Worm (Caenorhabditis elegans): Measurements from ENCODE around the gene spr-3.
A peak's percentile ranks its signal among the peaks of the same experiment; 100 is the strongest.

The spr-3 gene

ce11 chrX:4498078-4498477, 15.8 kb upstream of the spr-3 start (continued):
- TF ChIP-seq saeg-2 (GFP tag; IDR thresholded peaks at IDR 0.05) (no peak), F44E2.7 (GFP tag; IDR thresholded peaks at IDR 0.05) (no peak), ZK546.5 (tag; optimal IDR thresholded peaks at IDR 0.05) (no peak), sdz-12 (GFP tag; optimal IDR thresholded peaks at IDR 0.05) (no peak), Y105C5A.15 (GFP tag; IDR thresholded peaks at IDR 0.05) (no peak), ces-1 (GFP tag; optimal IDR thresholded peaks at IDR 0.05) (no peak), attf-4 (tag; optimal IDR thresholded peaks at IDR 0.05) (no peak), daf-12 (tag; optimal IDR thresholded peaks at IDR 0.05) (no peak), F37D6.2 (tag; optimal IDR thresholded peaks at IDR 0.05) (no peak)

DNA sequence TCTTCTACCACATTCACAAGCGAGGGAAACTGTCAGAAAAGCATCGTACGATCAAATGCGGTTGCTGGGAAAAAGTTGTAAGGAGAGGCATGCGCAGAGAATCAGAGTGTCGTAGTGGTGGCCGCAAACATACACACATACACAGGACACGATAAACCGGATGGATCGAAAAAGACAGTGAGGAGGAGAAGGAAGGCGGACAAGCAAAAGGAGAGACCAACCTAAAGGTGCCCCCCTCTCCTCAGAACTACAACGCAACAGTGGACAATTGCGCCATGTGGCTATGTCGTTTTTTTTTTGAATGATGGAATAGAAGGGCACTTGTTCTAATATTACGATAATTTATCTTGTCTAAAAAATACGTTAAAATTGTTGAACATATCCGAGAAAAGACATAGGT, 15.4 kb upstream of the spr-3 start:
- TF ChIP-seq aha-1 (tag) (peak; percentile 63), unc-62 (GFP tag; optimal IDR thresholded peaks at IDR 0.05 in 1 of 2) (peak in 1 of 2 experiments; percentile 67), unc-62 (tag; optimal IDR thresholded peaks at IDR 0.05) (no peak), ZK337.2 (GFP tag; IDR thresholded peaks at IDR 0.05) (no peak), mxl-3 (GFP tag; optimal IDR thresholded peaks at IDR 0.05) (peak; percentile 7), nhr-41 (GFP tag; IDR thresholded peaks at IDR 0.05) (no peak), rbr-2 (tag; optimal IDR thresholded peaks at IDR 0.05) (no peak), dmd-9 (GFP tag; IDR thresholded peaks at IDR 0.05) (no peak)

DNA sequence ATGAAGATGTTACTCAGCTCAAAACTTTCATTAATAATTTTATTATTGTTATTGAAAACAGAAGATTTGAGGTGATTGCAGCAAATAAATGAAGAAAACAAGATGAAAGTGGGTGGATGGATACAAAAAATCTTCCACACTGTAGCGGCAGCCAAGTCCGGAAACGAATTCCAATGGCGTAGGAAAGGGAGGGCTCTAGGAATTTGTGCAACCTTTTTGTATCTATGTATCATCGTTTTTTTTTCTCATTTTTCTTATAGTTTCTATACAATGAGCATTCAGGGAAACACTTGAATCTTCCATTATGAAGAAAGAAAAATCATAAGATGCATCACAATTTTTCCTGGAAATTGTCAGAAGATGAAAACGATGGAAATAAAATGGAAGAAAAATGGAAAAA, 13.4 kb upstream of the spr-3 start:
- no peak for TF ChIP-seq egl-43 (GFP tag; IDR thresholded peaks at IDR 0.05)
- TF ChIP-seq aha-1 (tag) = peak; percentile 92

DNA sequence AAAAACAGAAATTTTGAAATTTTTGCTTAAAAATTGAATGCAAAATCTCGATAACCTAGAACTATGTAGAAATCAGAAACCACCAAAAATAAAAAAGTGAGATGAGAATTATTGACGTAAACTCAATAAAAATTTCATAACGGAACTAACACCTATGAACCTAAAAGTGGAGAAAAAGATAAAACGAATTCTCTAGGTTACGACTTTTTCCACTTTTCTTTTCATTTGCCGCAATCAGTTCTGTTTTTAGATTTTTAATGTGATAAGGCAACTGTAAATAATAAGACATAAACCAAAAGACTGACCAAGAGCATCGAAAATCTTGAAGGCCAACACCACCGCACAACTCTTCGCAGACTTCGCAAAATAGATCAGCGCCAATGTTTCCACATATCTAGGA, 11.9 kb upstream of the spr-3 start:
- TF ChIP-seq nhr-25 (tag; optimal IDR thresholded peaks at IDR 0.05; ENCODE audit: borderline replicate concordance, insufficient read depth) (no peak), ceh-20 (GFP tag; IDR thresholded peaks at IDR 0.05) (no peak), daf-16 (GFP tag; optimal IDR thresholded peaks at IDR 0.05) (no peak), daf-16 (tag; optimal IDR thresholded peaks at IDR 0.05) (peak; percentile 58), nhr-28 (tag; optimal IDR thresholded peaks at IDR 0.05) (peak; percentile 28), nhr-48 (tag; optimal IDR thresholded peaks at IDR 0.05) (no peak), set-16 (GFP tag; IDR thresholded peaks at IDR 0.05) (no peak), lin-1 (GFP tag; IDR thresholded peaks at IDR 0.05) (no peak), mdt-29 (GFP tag; IDR thresholded peaks at IDR 0.05) (no peak), dve-1 (tag; optimal IDR thresholded peaks at IDR 0.05; ENCODE audit: insufficient read depth) (peak; percentile 0), dmd-9 (GFP tag; IDR thresholded peaks at IDR 0.05) (no peak), madf-9 (GFP tag; conservative IDR thresholded peaks at IDR 0.05) (no peak), mxl-2 (GFP tag; conservative IDR thresholded peaks at IDR 0.05) (no peak), pqm-1 (tag; optimal IDR thresholded peaks at IDR 0.05) (peak; percentile 72), nhr-41 (GFP tag; IDR thresholded peaks at IDR 0.05) (no peak), Y105C5A.15 (GFP tag; IDR thresholded peaks at IDR 0.05) (no peak), php-3 (GFP tag; IDR thresholded peaks at IDR 0.05) (peak; percentile 79)

DNA sequence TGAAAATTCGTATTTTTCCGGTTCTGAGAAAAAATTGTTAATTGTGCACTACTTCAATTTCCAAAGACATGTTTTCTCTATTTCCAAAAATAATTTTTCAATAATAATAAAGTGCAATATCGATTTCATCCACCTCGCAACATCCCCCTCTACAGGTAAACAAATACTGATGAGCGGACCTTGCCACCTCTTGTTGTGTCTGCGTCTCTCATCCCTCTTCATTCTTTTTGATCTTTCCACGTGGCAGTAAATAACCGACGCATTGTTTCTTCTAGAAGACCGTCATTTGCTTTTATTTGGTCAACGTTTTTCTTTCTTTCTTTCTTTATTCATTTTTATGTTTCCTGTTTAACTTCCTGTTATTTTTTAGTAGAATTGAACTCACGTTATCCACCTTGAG, 10.6 kb upstream of the spr-3 start:
- TF ChIP-seq lsy-2 (tag; optimal IDR thresholded peaks at IDR 0.05) = peak in 1 of 2 experiments; percentile 2
- TF ChIP-seq daf-16 (GFP tag; optimal IDR thresholded peaks at IDR 0.05) = peak in 1 of 2 experiments; percentile 84
- TF ChIP-seq daf-16 (tag; optimal IDR thresholded peaks at IDR 0.05) = no peak
- TF ChIP-seq egl-27 (tag; optimal IDR thresholded peaks at IDR 0.05) = no peak
- no peak for TF ChIP-seq ceh-32 (tag; optimal IDR thresholded peaks at IDR 0.05; ENCODE audit: poor library complexity)
- no peak for TF ChIP-seq unc-130 (GFP tag; optimal IDR thresholded peaks at IDR 0.05)
- no peak for TF ChIP-seq arid-1 (GFP tag; conservative IDR thresholded peaks at IDR 0.05)
- TF ChIP-seq zip-11 (GFP tag; IDR thresholded peaks at IDR 0.05) = no peak
- peak in 1 of 2 experiments; percentile 65 for TF ChIP-seq unc-62 (GFP tag; optimal IDR thresholded peaks at IDR 0.05 in 1 of 2)
- no peak for TF ChIP-seq unc-62 (tag; optimal IDR thresholded peaks at IDR 0.05)
- no peak for TF ChIP-seq unc-39 (tag; optimal IDR thresholded peaks at IDR 0.05)
- TF ChIP-seq F49E8.2 (tag; optimal IDR thresholded peaks at IDR 0.05; ENCODE audit: borderline replicate concordance) = no peak
- no peak for TF ChIP-seq mep-1 (tag; optimal IDR thresholded peaks at IDR 0.05)

Data from whole organism, L4 larva.